Fruit fly (Drosophila melanogaster) whole organism, embryonic: ENCODE measurements around the gene CG9737.

Source experiments
- Atf3 ChIP-seq: fragments of 200-800 bp; sonication (Bioruptor generic); optimal IDR thresholded peaks from 3 replicates; lab custom pipeline; 2016; ENCODE audit warnings: missing biosample characterization, missing genetic modification characterization
- Bgb ChIP-seq: fragments of 200-800 bp; sonication (Bioruptor generic); IDR thresholded peaks from 2 replicates; pipeline ENCODE4 v1.3.6; 2022; ENCODE audit warnings: missing biosample characterization, missing genetic modification characterization; ENCODE audit not compliant: partially characterized antibody
- Blimp-1 ChIP-seq: fragments of 200-800 bp; sonication (Bioruptor generic); optimal IDR thresholded peaks from 3 replicates; lab custom pipeline; 2018; ENCODE audit warnings: missing biosample characterization, missing genetic modification characterization, mild to moderate bottlenecking, moderate library complexity, missing genetic modification reagents
- C15 ChIP-seq: fragments of 200-800 bp; sonication (Bioruptor generic); IDR thresholded peaks from 3 replicates; pipeline ENCODE4 v1.3.6; 2022; ENCODE audit warnings: missing biosample characterization, missing genetic modification characterization
- CG10565 ChIP-seq: fragments of 200-800 bp; sonication (Bioruptor generic); optimal IDR thresholded peaks from 3 replicates; lab custom pipeline; 2016; ENCODE audit warnings: missing biosample characterization, mild to moderate bottlenecking, missing genetic modification characterization
- CG11723 ChIP-seq: fragments of 200-800 bp; sonication (Bioruptor generic); optimal IDR thresholded peaks from 2 replicates; lab custom pipeline; 2017; ENCODE audit warnings: missing biosample characterization, mild to moderate bottlenecking, missing genetic modification characterization
- CG16813 ChIP-seq: fragments of 200-800 bp; sonication (Bioruptor generic); IDR thresholded peaks from 3 replicates; pipeline ENCODE4 v1.3.6; 2022; ENCODE audit warnings: missing biosample characterization, missing genetic modification characterization; ENCODE audit not compliant: partially characterized antibody
- CG32532 ChIP-seq: fragments of 200-800 bp; sonication (Bioruptor generic); IDR thresholded peaks from 2 replicates; pipeline ENCODE4 v1.3.6; 2022; ENCODE audit warnings: missing biosample characterization, missing genetic modification characterization
- CG4730 ChIP-seq: fragments of 200-800 bp; sonication (Bioruptor generic); IDR thresholded peaks from 2 replicates; pipeline ENCODE4 v1.3.6; 2022; ENCODE audit warnings: missing biosample characterization, missing genetic modification characterization
- CG6854 ChIP-seq: fragments of 200-800 bp; sonication (Bioruptor generic); optimal IDR thresholded peaks from 3 replicates; lab custom pipeline; 2017; ENCODE audit warnings: missing biosample characterization, mild to moderate bottlenecking, missing genetic modification characterization
- Deaf1 ChIP-seq: fragments of 200-800 bp; optimal IDR thresholded peaks from 3 replicates; lab custom pipeline; 2019; ENCODE audit warnings: missing biosample characterization, mild to moderate bottlenecking, missing genetic modification characterization, moderate library complexity
- Doc3 ChIP-seq: fragments of 200-800 bp; sonication (Bioruptor generic); IDR thresholded peaks from 3 replicates; pipeline ENCODE4 v1.3.6; 2022; ENCODE audit warnings: missing biosample characterization, missing genetic modification characterization; ENCODE audit not compliant: partially characterized antibody
- Ets65A ChIP-seq: fragments of 200-800 bp; sonication (Bioruptor generic); peaks from one replicate; lab custom pipeline; 2016; ENCODE audit warnings: missing biosample characterization, missing genetic modification characterization
- H15 ChIP-seq: fragments of 200-800 bp; sonication (Bioruptor generic); IDR thresholded peaks from 3 replicates; pipeline ENCODE4 v1.3.6; 2022; ENCODE audit warnings: missing biosample characterization, missing genetic modification characterization
- Max ChIP-seq: fragments of 200-800 bp; sonication (Bioruptor generic); optimal IDR thresholded peaks from 2 replicates; lab custom pipeline; 2016; ENCODE audit warnings: missing biosample characterization, mild to moderate bottlenecking, missing genetic modification characterization
- Stat92E ChIP-seq, 3 experiments: fragments of >200 bp in 2 of 3; fragments of 200-800 bp in 1 of 3; sonication (Bioruptor generic) in 1 of 3; optimal IDR thresholded peaks; 2 replicates each; lab custom pipeline; 2017 to 2019; ENCODE audit warnings: missing biosample characterization in 3 of 3, missing genetic modification characterization in 3 of 3, mild to moderate bottlenecking in 1 of 3, moderate library complexity in 1 of 3
- Usf ChIP-seq: fragments of 200-800 bp; sonication (Bioruptor generic); optimal IDR thresholded peaks from 2 replicates; lab custom pipeline; 2017; ENCODE audit warnings: missing genotype, missing biosample characterization, missing genetic modification characterization
- abd-A ChIP-seq: fragments of 200-800 bp; sonication (Bioruptor generic); optimal IDR thresholded peaks from 3 replicates; lab custom pipeline; 2019; ENCODE audit warnings: missing biosample characterization, mild to moderate bottlenecking, missing genetic modification characterization, moderate library complexity
- bsh ChIP-seq, 2 experiments: fragments of 200-800 bp; sonication (Bioruptor generic); optimal IDR thresholded peaks; 2 replicates each; lab custom pipeline; 2017 to 2018; ENCODE audit warnings: mild to moderate bottlenecking in 2 of 2, missing biosample characterization in 2 of 2, missing genetic modification characterization in 2 of 2, moderate library complexity in 1 of 2
- gcm2 ChIP-seq: fragments of 200-800 bp; sonication (Bioruptor generic); optimal IDR thresholded peaks from 2 replicates; lab custom pipeline; 2016; ENCODE audit warnings: missing biosample characterization, missing genetic modification characterization
- her ChIP-seq: fragments of 200-800 bp; sonication (Bioruptor generic); optimal IDR thresholded peaks from 2 replicates; lab custom pipeline; 2016; ENCODE audit warnings: missing biosample characterization, missing genetic modification characterization
- ind ChIP-seq: fragments of 200-800 bp; sonication (Bioruptor generic); optimal IDR thresholded peaks from 3 replicates; lab custom pipeline; 2016; ENCODE audit warnings: missing biosample characterization, missing genetic modification characterization
- kni ChIP-seq: fragments of 200-800 bp; sonication (Bioruptor generic); optimal IDR thresholded peaks from 3 replicates; lab custom pipeline; 2017; ENCODE audit warnings: mild to moderate bottlenecking, missing biosample characterization, missing genetic modification reagents, missing genetic modification characterization
- knrl ChIP-seq: fragments of 200-800 bp; sonication (Bioruptor generic); IDR thresholded peaks from 3 replicates; pipeline ENCODE4 v1.3.6; 2022; ENCODE audit warnings: missing biosample characterization, missing genetic modification characterization; ENCODE audit not compliant: partially characterized antibody
- mld ChIP-seq: fragments of 200-800 bp; sonication (Bioruptor generic); IDR thresholded peaks from 3 replicates; pipeline ENCODE4 v1.3.6; 2022; ENCODE audit warnings: missing biosample characterization, missing genetic modification characterization; ENCODE audit not compliant: partially characterized antibody
- nerfin-2 ChIP-seq: fragments of 200-800 bp; sonication (Bioruptor generic); IDR thresholded peaks from 2 replicates; pipeline ENCODE4 v1.3.6; 2022; ENCODE audit warnings: missing biosample characterization, missing genetic modification characterization; ENCODE audit not compliant: partially characterized antibody
- ranshi ChIP-seq: fragments of 200-800 bp; sonication (Bioruptor generic); IDR thresholded peaks from 2 replicates; pipeline ENCODE4 v1.3.6; 2022; ENCODE audit warnings: missing biosample characterization, missing genetic modification characterization
- sima ChIP-seq: fragments of 200-800 bp; sonication (Bioruptor generic); optimal IDR thresholded peaks from 2 replicates; lab custom pipeline; 2016; ENCODE audit warnings: missing biosample characterization, missing genetic modification characterization
- vfl ChIP-seq: fragments of 200-800 bp; sonication (Bioruptor generic); optimal IDR thresholded peaks from 2 replicates; lab custom pipeline; 2016; ENCODE audit warnings: missing biosample characterization, missing genetic modification characterization
- vvl ChIP-seq: fragments of 200-800 bp; sonication (Bioruptor generic); IDR thresholded peaks from 2 replicates; pipeline ENCODE4 v1.3.6; 2022; ENCODE audit warnings: missing biosample characterization, missing genetic modification characterization
- yki ChIP-seq: fragments of >200 bp; optimal IDR thresholded peaks from 3 replicates; lab custom pipeline; 2018
- z ChIP-seq: fragments of 200-800 bp; sonication (Bioruptor generic); IDR thresholded peaks from 3 replicates; pipeline ENCODE4 v1.3.6; 2022; ENCODE audit warnings: missing biosample characterization, missing genetic modification characterization

Gene CG9737

dm6 chr3R:30247802-30248363, 4.8 kb upstream of the CG9737 start (continued):
- TF ChIP-seq ind (GFP tag; lab: Kevin White, UChicago), result no peak
- peak; percentile 58 for TF ChIP-seq Bgb (GFP tag; lab: Robert Waterston, UW)
- no peak for TF ChIP-seq CG6854 (GFP tag; lab: Kevin White, UChicago)
- no peak for TF ChIP-seq CG32532 (GFP tag; lab: Robert Waterston, UW)
- TF ChIP-seq knrl (GFP tag; lab: Robert Waterston, UW), result peak; percentile 49; the same call in 1 of the 3 replicates
- TF ChIP-seq CG4730 (GFP tag; lab: Robert Waterston, UW), result no peak
- TF ChIP-seq CG11723 (GFP tag; lab: Kevin White, UChicago), result no peak
- no peak for TF ChIP-seq her (GFP tag; lab: Kevin White, UChicago)
- TF ChIP-seq Max (GFP tag; lab: Kevin White, UChicago), result no peak
- no peak for TF ChIP-seq bsh (GFP tag; optimal IDR thresholded peaks at IDR 0.05; lab: Kevin White, UChicago)
- TF ChIP-seq mld (GFP tag; lab: Robert Waterston, UW), result 0 out of 3 replicates have a peak, but pooled peaks have one; percentile 39
- TF ChIP-seq H15 (GFP tag; lab: Robert Waterston, UW), result no peak
- peak; percentile 54; the same call in 2 of the 3 replicates for TF ChIP-seq CG16813
- TF ChIP-seq Stat92E (GFP tag; optimal IDR thresholded peaks at IDR 0.05; lab: Kevin White, UChicago), result no peak
- TF ChIP-seq yki (lab: Kevin White, UChicago), result no peak
- no peak for TF ChIP-seq sima (GFP tag; lab: Kevin White, UChicago)
- no peak for TF ChIP-seq C15 (GFP tag; lab: Robert Waterston, UW)
- TF ChIP-seq CG10565 (GFP tag; lab: Kevin White, UChicago), result no peak

- TF ChIP-seq Ets65A (GFP tag; lab: Kevin White, UChicago) (peak; percentile 27), Atf3 (no peak), vfl (GFP tag; lab: Kevin White, UChicago) (no peak), Deaf1 (tag; lab: Kevin White, UChicago) (peak; percentile 51), ranshi (GFP tag; lab: Robert Waterston, UW) (no peak)
Observed at dm6 chr3R:30246603-30247002, 3.5 kb upstream of the CG9737 start, which contains the start of gene CG9733. CG9733 (minus strand) TSS chr3R:30246703.

dm6 chr3R:30245739-30246589, 2.9 kb upstream of the CG9737 start:
- TF ChIP-seq Doc3 (GFP tag; lab: Robert Waterston, UW) (no peak), Ets65A (GFP tag; lab: Kevin White, UChicago) (peak; percentile 91)
- TF ChIP-seq, all 482 proteins: peak for 1

- peak; percentile 74 for TF ChIP-seq Blimp-1 (GFP tag; lab: Kevin White, UChicago)
- no peak for TF ChIP-seq Usf (GFP tag; lab: Kevin White, UChicago)
- peak; percentile 72 for TF ChIP-seq vvl (GFP tag; lab: Robert Waterston, UW)
- TF ChIP-seq z (GFP tag; lab: Robert Waterston, UW), result peak; percentile 44; the same call in 1 of the 3 replicates
- peak; percentile 8 for TF ChIP-seq kni
- no peak for TF ChIP-seq gcm2
- 0 out of 2 replicates have a peak, but pooled peaks have one; percentile 31 for TF ChIP-seq nerfin-2
- TF ChIP-seq abd-A (tag; lab: Kevin White, UChicago), result peak; percentile 14
- TF ChIP-seq, all 482 proteins: peak for 6
Observed at dm6 chr3R:30240245-30240644, 2.9 kb downstream of the CG9737 start.
